Worm (Caenorhabditis elegans) whole organism, L2 larva: Measurements from ENCODE around the gene F08G2.7.

Experiments
- dmd-4 ChIP-seq: sonication (generic microtip); optimal IDR thresholded peaks from 2 replicates; lab custom pipeline; 2017; ENCODE audit warnings: missing biosample characterization, missing genetic modification characterization
- mbf-1 ChIP-seq: sonication (generic microtip); optimal IDR thresholded peaks from 2 replicates; lab custom pipeline; 2017; ENCODE audit warnings: missing biosample characterization, missing genetic modification characterization
- nhr-77 ChIP-seq: fragments of 150-350 bp; optimal IDR thresholded peaks from 2 replicates; lab custom pipeline; 2014; ENCODE audit warnings: missing biosample characterization, missing genetic modification characterization
- unc-39 ChIP-seq: fragments of 150-350 bp; optimal IDR thresholded peaks from 2 replicates; lab custom pipeline; 2014; ENCODE audit warnings: missing biosample characterization, missing genetic modification characterization
- zag-1 ChIP-seq: fragments of 150-350 bp; optimal IDR thresholded peaks from 2 replicates; lab custom pipeline; 2014; ENCODE audit warnings: missing biosample characterization, missing genetic modification characterization

- no peak for TF ChIP-seq mbf-1 (tag; lab: Kevin White, UChicago)
- no peak for TF ChIP-seq nhr-77 (tag; lab: Kevin White, UChicago)
- TF ChIP-seq unc-39 = no peak
- TF ChIP-seq zag-1 (tag; lab: Kevin White, UChicago) = no peak
- no peak for TF ChIP-seq dmd-4 (tag; lab: Kevin White, UChicago)
Observed at ce11 chrII:13806269-13806668, 34.7 kb downstream of the F08G2.7 start.
